Worm (Caenorhabditis elegans): ENCODE measurements around the gene ZC449.5.

ZC449.5 gene

ce11 chrX:5037673-5038072, at the start of gene ZC449.5:
ZC449.5 (minus strand) TSS chrX:5037773.
- TF ChIP-seq him-1 (tag; optimal IDR thresholded peaks at IDR 0.05), result no peak
- TF ChIP-seq W03F9.2 (tag; optimal IDR thresholded peaks at IDR 0.05), result no peak
- no peak for TF ChIP-seq dao-5 (tag; optimal IDR thresholded peaks at IDR 0.05)

ce11 chrX:5086212-5086611, 48.6 kb upstream of the ZC449.5 start:
- TF ChIP-seq W03F9.2 (tag; optimal IDR thresholded peaks at IDR 0.05), result no peak
- no peak for TF ChIP-seq him-1 (tag; optimal IDR thresholded peaks at IDR 0.05)
- TF ChIP-seq dao-5 (tag; optimal IDR thresholded peaks at IDR 0.05), result no peak

DNA sequence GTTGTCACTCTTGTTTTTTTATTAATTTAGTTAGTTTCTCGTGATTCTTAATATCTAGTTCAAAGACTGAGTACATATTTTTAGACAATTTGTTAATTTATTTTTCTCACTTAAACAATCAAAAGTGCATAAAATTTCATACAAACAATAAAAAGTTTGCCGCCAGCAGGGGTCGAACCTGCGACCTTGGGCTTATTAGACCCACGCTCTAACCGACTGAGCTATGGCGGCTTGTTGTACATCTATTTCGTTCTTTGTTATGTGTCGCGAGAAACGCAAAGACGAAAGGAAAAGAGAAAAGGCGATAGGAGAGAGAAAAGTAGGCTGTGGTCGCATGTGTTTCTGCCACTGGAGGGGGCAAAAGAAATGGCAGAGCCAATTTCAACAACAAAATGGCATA, 47.9 kb upstream of the ZC449.5 start:
- TF ChIP-seq W03F9.2 (tag; optimal IDR thresholded peaks at IDR 0.05), result peak; percentile 37
- TF ChIP-seq dao-5 (tag; optimal IDR thresholded peaks at IDR 0.05), result peak; percentile 71
- TF ChIP-seq him-1 (tag; optimal IDR thresholded peaks at IDR 0.05), result peak; percentile 84

ce11 chrX:5084495-5084894, 46.9 kb upstream of the ZC449.5 start, which contains the start of gene ets-5:
ets-5 (minus strand) TSS chrX:5084526.
- TF ChIP-seq him-1 (tag; optimal IDR thresholded peaks at IDR 0.05) (no peak), dao-5 (tag; optimal IDR thresholded peaks at IDR 0.05) (no peak), W03F9.2 (tag; optimal IDR thresholded peaks at IDR 0.05) (no peak)

DNA sequence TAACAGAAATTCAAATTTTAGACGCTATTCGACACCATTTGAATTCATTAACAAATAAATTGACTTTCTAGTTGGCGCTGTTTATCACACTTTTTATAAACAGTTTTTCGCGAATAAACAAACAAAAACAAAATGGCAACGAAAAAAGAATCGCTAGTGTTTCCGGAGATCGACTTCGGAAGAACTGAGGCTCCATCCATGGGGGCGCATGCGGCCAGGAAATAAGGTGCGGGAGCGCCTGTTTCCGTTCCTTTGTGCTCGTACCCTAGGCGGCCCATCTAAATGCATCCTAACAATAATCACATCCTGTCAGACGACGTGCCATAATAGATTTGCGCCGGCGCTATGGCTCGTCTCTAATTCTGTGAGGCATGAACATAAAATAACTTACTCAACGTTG, 46.5 kb upstream of the ZC449.5 start:
- no peak for TF ChIP-seq him-1 (tag; optimal IDR thresholded peaks at IDR 0.05)
- no peak for TF ChIP-seq dao-5 (tag; optimal IDR thresholded peaks at IDR 0.05)
- TF ChIP-seq W03F9.2 (tag; optimal IDR thresholded peaks at IDR 0.05), result no peak

DNA sequence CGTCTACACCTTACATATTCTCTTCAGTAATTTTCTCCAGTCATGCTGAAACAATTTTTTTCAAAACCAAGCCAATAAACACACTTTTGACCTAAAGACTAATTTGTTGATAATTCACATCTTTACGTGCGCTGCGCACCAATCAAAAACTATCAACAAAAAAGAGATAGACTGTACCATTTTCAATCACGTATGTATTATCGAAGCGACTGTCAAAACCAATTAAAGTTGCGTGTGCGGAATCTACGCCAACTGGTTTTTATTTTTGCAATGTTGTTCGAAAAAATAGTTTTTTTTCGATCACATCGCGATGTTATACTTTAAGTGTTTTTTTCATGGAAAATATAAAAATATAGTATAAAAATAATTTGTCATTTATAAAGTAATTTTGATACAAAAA, 41.7 kb upstream of the ZC449.5 start:
- TF ChIP-seq dao-5 (tag; optimal IDR thresholded peaks at IDR 0.05), result no peak
- no peak for TF ChIP-seq W03F9.2 (tag; optimal IDR thresholded peaks at IDR 0.05)
- TF ChIP-seq him-1 (tag; optimal IDR thresholded peaks at IDR 0.05), result no peak

DNA sequence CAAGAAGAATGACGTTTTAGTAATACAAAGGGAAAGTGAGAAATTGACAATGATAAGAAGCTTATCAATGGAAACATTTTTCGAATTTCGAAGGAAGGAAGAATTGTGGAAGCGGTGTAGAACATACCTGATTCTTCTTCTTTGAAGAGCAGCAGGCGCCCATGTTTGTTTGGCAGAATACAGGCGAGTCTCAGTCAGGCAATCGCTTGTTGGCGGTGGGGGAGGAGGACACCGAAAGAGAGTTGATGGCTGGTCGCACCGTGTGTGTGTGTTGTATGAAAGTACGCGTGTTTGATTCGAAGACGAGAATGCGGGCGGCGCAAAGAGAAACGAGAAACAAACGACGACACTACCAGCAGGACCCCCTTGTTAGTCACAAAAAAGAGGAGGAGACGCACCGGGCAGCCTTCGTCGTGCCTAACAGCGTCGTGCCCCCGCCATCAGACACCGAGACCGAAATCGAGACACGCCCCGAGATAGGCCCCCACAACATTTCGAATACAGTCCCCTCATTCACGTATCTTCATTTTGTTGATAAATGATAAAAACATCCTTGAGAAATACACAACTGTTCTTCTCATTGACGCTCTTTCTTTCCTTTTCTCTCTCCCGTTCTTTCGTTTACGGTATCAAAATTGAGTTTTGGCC, 40.2 kb upstream of the ZC449.5 start, which contains the start of gene cal-5:
TSS of gene cal-5 (minus strand) at position 266 of the 648 bp plus-strand sequence.
- no peak for TF ChIP-seq dao-5 (tag; optimal IDR thresholded peaks at IDR 0.05)
- no peak for TF ChIP-seq him-1 (tag; optimal IDR thresholded peaks at IDR 0.05)
- TF ChIP-seq W03F9.2 (tag; optimal IDR thresholded peaks at IDR 0.05), result no peak

DNA sequence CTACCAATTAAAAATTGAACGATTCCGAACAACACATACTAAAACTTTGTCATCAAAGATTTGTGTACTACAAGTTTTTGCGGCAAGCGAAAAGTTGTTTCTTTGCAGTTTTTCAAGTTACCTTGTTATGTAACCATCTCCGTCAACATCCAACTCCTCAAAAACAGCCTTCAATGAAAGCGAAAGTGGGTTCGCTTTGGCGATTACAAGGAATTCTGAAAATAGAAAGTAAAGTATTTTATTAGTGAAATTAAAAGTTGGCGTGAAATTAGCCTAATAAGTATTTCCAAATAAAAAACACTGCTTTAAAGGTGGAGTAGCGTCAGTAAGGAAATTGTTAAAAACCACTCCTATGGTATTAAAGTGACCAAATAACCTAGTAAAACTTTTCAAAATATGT, 38.0 kb upstream of the ZC449.5 start:
- TF ChIP-seq W03F9.2 (tag; optimal IDR thresholded peaks at IDR 0.05), result no peak
- TF ChIP-seq him-1 (tag; optimal IDR thresholded peaks at IDR 0.05), result no peak
- TF ChIP-seq dao-5 (tag; optimal IDR thresholded peaks at IDR 0.05), result no peak

- TF ChIP-seq W03F9.2 (tag; optimal IDR thresholded peaks at IDR 0.05) (no peak), dao-5 (tag; optimal IDR thresholded peaks at IDR 0.05) (no peak), him-1 (tag; optimal IDR thresholded peaks at IDR 0.05) (no peak)
Observed at ce11 chrX:5073895-5074294, 36.3 kb upstream of the ZC449.5 start.

DNA sequence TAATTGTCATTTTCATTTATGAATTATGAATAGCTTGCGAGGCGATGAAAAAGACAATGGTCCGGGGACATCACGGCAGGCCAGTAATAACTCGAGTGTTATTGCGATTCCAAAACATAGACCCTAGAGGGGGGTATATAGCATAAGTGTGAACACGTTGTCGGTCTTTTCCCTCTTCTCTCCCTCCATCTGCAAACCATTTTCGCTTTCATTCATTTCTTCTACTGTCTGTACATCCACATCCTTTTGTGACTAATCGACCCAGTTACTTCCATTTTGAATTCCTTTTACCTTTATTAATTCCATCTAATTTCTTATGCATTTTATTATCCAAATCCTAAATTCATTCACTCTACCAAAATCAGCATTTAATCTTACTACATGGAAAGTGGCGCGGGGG, 33.5 kb upstream of the ZC449.5 start:
- no peak for TF ChIP-seq him-1 (tag; optimal IDR thresholded peaks at IDR 0.05)
- TF ChIP-seq W03F9.2 (tag; optimal IDR thresholded peaks at IDR 0.05), result no peak
- no peak for TF ChIP-seq dao-5 (tag; optimal IDR thresholded peaks at IDR 0.05)

DNA sequence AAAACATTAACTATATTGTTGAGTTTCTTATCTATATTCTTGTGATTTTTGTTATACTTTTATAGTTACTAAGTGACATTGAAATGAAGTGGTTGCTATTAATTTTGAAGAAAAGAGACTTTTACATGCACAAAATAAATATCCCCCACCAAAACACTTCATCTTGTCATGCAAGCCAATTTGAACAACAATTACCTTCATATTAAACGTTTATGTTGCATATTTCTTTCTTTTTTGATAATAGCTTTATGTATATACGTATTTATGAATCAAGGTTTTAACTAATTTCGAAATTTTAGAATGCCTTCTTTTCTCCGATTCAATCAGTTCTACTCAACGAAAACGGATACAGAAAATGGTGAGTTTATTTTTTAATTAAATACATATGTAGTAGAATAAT, 30.2 kb upstream of the ZC449.5 start, which contains the start of gene clc-7:
TSS of gene clc-7 (plus strand) at position 301 of the 400 bp plus-strand sequence.
- TF ChIP-seq W03F9.2 (tag; optimal IDR thresholded peaks at IDR 0.05), result no peak
- TF ChIP-seq him-1 (tag; optimal IDR thresholded peaks at IDR 0.05), result no peak
- no peak for TF ChIP-seq dao-5 (tag; optimal IDR thresholded peaks at IDR 0.05)

DNA sequence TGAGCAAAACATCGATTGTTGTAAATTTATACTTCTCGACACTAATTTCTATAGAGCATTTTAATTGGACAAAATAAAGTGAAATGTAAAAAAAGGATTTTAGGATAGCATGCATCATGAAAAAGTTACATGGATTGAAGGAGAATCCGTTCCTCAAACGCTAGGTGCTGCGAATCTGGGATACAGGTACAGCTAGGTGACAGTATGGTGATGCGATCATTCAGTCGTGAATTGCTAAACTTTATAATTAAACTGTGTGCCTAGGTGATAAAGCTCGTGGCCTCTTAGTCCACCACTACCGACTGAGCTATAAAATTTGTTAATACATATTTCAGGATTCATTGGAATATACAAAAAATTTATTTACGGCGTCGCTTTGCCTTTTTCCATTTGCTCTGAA, 29.0 kb upstream of the ZC449.5 start:
- TF ChIP-seq dao-5 (tag; optimal IDR thresholded peaks at IDR 0.05) (no peak), W03F9.2 (tag; optimal IDR thresholded peaks at IDR 0.05) (no peak), him-1 (tag; optimal IDR thresholded peaks at IDR 0.05) (no peak)

DNA sequence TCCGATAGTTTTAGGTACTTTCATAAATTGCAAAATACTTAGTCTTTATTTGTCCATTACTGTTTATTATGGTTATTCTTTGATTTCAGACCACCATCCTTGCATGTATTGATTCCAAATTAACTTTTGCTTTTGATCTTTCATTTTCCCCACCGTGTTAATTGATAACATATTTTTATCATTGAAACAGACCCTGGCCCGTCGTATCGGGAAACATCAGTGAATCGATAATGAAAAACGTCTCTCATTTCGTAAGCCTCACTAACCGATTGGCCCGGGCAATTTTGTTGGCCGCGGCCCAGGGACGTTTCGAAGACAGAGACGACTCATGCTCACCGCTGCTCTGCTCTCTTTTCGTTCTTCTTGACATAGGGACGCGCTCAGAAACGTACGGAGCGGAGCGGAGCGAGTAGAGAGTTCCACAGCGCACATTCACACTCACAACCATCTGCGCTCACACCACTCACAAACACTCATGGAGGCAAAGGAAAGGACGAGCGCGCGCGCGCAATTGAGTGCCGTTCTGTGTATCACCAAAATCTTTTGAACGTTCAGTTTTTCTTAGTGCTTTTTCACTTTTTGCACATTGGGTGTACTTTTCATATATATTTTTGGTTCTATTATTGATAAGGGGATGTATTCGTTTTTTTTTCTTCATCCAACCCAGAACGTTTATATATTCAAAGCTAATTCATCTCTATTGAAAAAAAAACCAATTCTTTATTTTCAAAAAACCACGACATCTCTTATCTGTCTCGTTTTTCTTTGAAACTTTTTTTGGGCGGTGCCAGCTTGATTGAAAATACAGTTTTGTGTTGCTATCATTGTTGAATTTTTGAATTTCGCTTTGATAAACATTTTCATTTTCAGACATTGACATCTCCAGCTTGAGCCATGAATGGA, 26.4 kb upstream of the ZC449.5 start, which contains the start of gene C24H10.2:
TSS of gene C24H10.2 (plus strand) at position 853 of the 903 bp plus-strand sequence.
- TF ChIP-seq dao-5 (tag; optimal IDR thresholded peaks at IDR 0.05), result no peak
- peak; percentile 3 for TF ChIP-seq him-1 (tag; optimal IDR thresholded peaks at IDR 0.05)

DNA sequence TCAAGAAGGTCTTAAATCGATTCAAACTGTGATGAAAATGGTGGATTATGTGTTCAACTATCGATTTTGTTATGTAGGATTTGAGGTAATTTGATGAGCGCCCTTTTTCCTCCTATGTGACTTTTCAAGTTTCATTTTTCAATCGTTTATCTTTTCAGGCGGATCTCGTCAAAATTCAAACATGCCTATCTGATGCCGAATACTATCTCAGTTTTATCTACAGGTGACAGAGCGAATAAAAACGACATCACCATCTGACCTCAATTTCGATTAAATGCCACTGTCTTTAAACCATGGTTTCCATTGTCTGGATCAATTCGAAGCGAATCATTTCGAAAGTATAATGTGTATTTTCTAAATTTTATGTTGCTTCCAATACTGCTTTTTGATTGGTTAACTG, 24.2 kb upstream of the ZC449.5 start:
- TF ChIP-seq him-1 (tag; optimal IDR thresholded peaks at IDR 0.05), result no peak

Data from whole organism, L4/young adult.